Worm (Caenorhabditis elegans) whole organism, L3 larva: ENCODE measurements around the gene ttr-3.

Experiments used
- aly-2 ChIP-seq: fragments of 150-350 bp; optimal IDR thresholded peaks from 2 replicates; lab custom pipeline; 2014; ENCODE audit warnings: missing biosample characterization, missing genetic modification characterization
- ceh-16 ChIP-seq: sonication (generic microtip); optimal IDR thresholded peaks from 2 replicates; lab custom pipeline; 2017; ENCODE audit warnings: missing biosample characterization, missing genetic modification characterization
- ceh-28 ChIP-seq: fragments of 150-350 bp; optimal IDR thresholded peaks from 2 replicates; lab custom pipeline; 2014; ENCODE audit warnings: missing biosample characterization, missing genetic modification reagents, missing genetic modification characterization
- daf-12 ChIP-seq: fragments of 150-350 bp; optimal IDR thresholded peaks from 2 replicates; lab custom pipeline; 2014; ENCODE audit warnings: missing biosample characterization, missing genetic modification reagents, missing genetic modification characterization
- egl-5 ChIP-seq: fragments of 150-350 bp; optimal IDR thresholded peaks from 2 replicates; lab custom pipeline; 2017; ENCODE audit warnings: missing biosample characterization, missing genetic modification reagents, missing genetic modification characterization, inconsistent platforms
- elt-2 ChIP-seq: sonication (generic microtip); optimal IDR thresholded peaks from 2 replicates; lab custom pipeline; 2016; ENCODE audit warnings: missing genetic modification reagents, mild to moderate bottlenecking, missing genetic modification characterization, missing compliant biosample characterization
- eor-1 ChIP-seq, 2 experiments: fragments of 150-350 bp; optimal IDR thresholded peaks; 2 replicates each; lab custom pipeline; 2014 to 2018; ENCODE audit warnings: missing biosample characterization in 2 of 2, missing genetic modification characterization in 2 of 2
- fkh-2 ChIP-seq: fragments of 150-350 bp; optimal IDR thresholded peaks from 2 replicates; lab custom pipeline; 2014; ENCODE audit warnings: missing biosample characterization, missing genetic modification reagents, missing genetic modification characterization
- hmg-11 ChIP-seq: sonication (generic microtip); optimal IDR thresholded peaks from 2 replicates; lab custom pipeline; 2016; ENCODE audit warnings: missing genetic modification characterization, missing compliant biosample characterization
- jun-1 ChIP-seq: fragments of 150-350 bp; optimal IDR thresholded peaks from 2 replicates; lab custom pipeline; 2014; ENCODE audit warnings: missing biosample characterization, missing genetic modification reagents, missing genetic modification characterization
- lin-39 ChIP-seq: fragments of 150-350 bp; optimal IDR thresholded peaks from 2 replicates; lab custom pipeline; 2018; ENCODE audit warnings: missing biosample characterization, missing genetic modification reagents, missing genetic modification characterization
- lsy-12 ChIP-seq: sonication (generic microtip); optimal IDR thresholded peaks from 2 replicates; lab custom pipeline; 2016; ENCODE audit warnings: mild to moderate bottlenecking, missing genetic modification characterization, missing compliant biosample characterization
- mdl-1 ChIP-seq: fragments of 150-350 bp; optimal IDR thresholded peaks from 2 replicates; lab custom pipeline; 2014; ENCODE audit warnings: missing biosample characterization, missing genetic modification characterization
- mml-1 ChIP-seq: fragments of 150-350 bp; sonication (generic microtip); optimal IDR thresholded peaks from 3 replicates; lab custom pipeline; 2014; ENCODE audit warnings: missing biosample characterization, missing genetic modification characterization
- nfya-1 ChIP-seq: sonication (generic microtip); optimal IDR thresholded peaks from 2 replicates; lab custom pipeline; 2017; ENCODE audit warnings: missing genetic modification characterization, mild to moderate bottlenecking, missing compliant biosample characterization, antibody characterized with exemption, moderate library complexity; ENCODE audit not compliant: insufficient read depth
- nhr-11 ChIP-seq: fragments of 150-350 bp; optimal IDR thresholded peaks from 2 replicates; lab custom pipeline; 2014; ENCODE audit warnings: missing biosample characterization, missing genetic modification characterization
- nhr-12 ChIP-seq: fragments of 150-350 bp; optimal IDR thresholded peaks from 2 replicates; lab custom pipeline; 2014; ENCODE audit warnings: missing biosample characterization, missing genetic modification characterization
- nhr-23 ChIP-seq: fragments of 150-350 bp; optimal IDR thresholded peaks from 2 replicates; lab custom pipeline; 2014; ENCODE audit warnings: missing biosample characterization, missing genetic modification reagents, missing genetic modification characterization
- nhr-237 ChIP-seq: fragments of 150-350 bp; optimal IDR thresholded peaks from 2 replicates; lab custom pipeline; 2014; ENCODE audit warnings: missing biosample characterization, missing genetic modification characterization
- nhr-25 ChIP-seq: sonication (generic microtip); optimal IDR thresholded peaks from 2 replicates; lab custom pipeline; 2017; ENCODE audit warnings: missing biosample characterization, missing genetic modification characterization
- nhr-28 ChIP-seq: fragments of 150-350 bp; optimal IDR thresholded peaks from 2 replicates; lab custom pipeline; 2014; ENCODE audit warnings: missing biosample characterization, missing genetic modification characterization
- nhr-76 ChIP-seq: fragments of 150-350 bp; sonication (generic microtip); optimal IDR thresholded peaks from 5 replicates; lab custom pipeline; 2014; ENCODE audit warnings: missing biosample characterization, missing genetic modification characterization
- nhr-77 ChIP-seq: fragments of 150-350 bp; optimal IDR thresholded peaks from 2 replicates; lab custom pipeline; 2014; ENCODE audit warnings: missing biosample characterization, missing genetic modification characterization
- pha-4 ChIP-seq: fragments of 150-350 bp; optimal IDR thresholded peaks from 2 replicates; lab custom pipeline; 2014; ENCODE audit warnings: missing biosample characterization, missing genetic modification reagents, missing genetic modification characterization
- pqm-1 ChIP-seq: fragments of 150-350 bp; optimal IDR thresholded peaks from 2 replicates; lab custom pipeline; 2017; ENCODE audit warnings: missing biosample characterization, missing genetic modification characterization, inconsistent platforms
- skn-1 ChIP-seq: fragments of 150-350 bp; optimal IDR thresholded peaks from 2 replicates; lab custom pipeline; 2014; ENCODE audit warnings: missing biosample characterization, missing genetic modification characterization
- snpc-4 ChIP-seq: fragments of 150-350 bp; optimal IDR thresholded peaks from 2 replicates; lab custom pipeline; 2014; ENCODE audit warnings: missing biosample characterization, missing genetic modification characterization
- unc-39 ChIP-seq: sonication (generic microtip); optimal IDR thresholded peaks from 4 replicates; lab custom pipeline; 2017; ENCODE audit warnings: missing biosample characterization, missing genetic modification characterization
- unc-62 ChIP-seq: fragments of 150-350 bp; sonication (generic microtip); optimal IDR thresholded peaks from 4 replicates; lab custom pipeline; 2014; ENCODE audit warnings: missing biosample characterization, missing genetic modification reagents, missing genetic modification characterization
- zag-1 ChIP-seq: fragments of 150-350 bp; optimal IDR thresholded peaks from 2 replicates; lab custom pipeline; 2014; ENCODE audit warnings: missing biosample characterization, missing genetic modification characterization
- ztf-11 ChIP-seq: fragments of 150-350 bp; optimal IDR thresholded peaks from 2 replicates; lab custom pipeline; 2014; ENCODE audit warnings: missing biosample characterization, missing genetic modification characterization

Gene ttr-3

DNA sequence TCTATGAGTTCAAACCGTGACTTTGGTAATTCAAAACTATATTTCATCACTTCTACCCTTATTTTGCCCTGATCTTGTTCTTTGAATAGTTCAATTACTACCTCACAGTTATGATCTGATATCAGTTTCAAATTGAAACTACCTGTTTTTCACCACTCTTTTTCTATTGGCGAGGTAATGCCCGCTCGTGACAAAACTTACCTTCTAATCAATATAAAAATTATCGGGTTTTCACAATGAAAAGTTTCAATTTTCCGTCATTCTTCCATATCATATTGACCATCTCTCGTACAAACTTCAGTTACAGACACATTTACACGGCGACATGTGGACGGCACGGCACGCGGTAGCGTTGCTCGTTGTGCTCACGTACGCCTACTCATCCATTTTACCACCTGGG is 5.5 kb upstream of the ttr-3 start, which contains the start of gene dec-7:
dec-7 (plus strand) TSS at position 308 of the 400 bp plus-strand sequence.
- TF ChIP-seq nhr-25 (tag; lab: Kevin White, UChicago) (no peak), nhr-77 (tag; lab: Kevin White, UChicago) (no peak), elt-2 (peak; percentile 45), pha-4 (peak; percentile 2)

ce11 chrIII:9930406-9930805 is 3.9 kb upstream of the ttr-3 start:
- TF ChIP-seq pha-4 (peak; percentile 47), jun-1 (tag; lab: Kevin White, UChicago) (peak; percentile 40), elt-2 (peak; percentile 98), nfya-1 (peak; percentile 53), pqm-1 (tag; lab: Kevin White, UChicago) (peak; percentile 92), lin-39 (tag; lab: Kevin White, UChicago) (no peak)

- no peak for TF ChIP-seq ceh-28
- TF ChIP-seq nhr-11, result no peak
- TF ChIP-seq nhr-28, result no peak
- no peak for TF ChIP-seq nhr-237 (tag; lab: Kevin White, UChicago)
These were observed 3.0 kb upstream of the ttr-3 start for ce11 chrIII:9929525-9929924.

DNA sequence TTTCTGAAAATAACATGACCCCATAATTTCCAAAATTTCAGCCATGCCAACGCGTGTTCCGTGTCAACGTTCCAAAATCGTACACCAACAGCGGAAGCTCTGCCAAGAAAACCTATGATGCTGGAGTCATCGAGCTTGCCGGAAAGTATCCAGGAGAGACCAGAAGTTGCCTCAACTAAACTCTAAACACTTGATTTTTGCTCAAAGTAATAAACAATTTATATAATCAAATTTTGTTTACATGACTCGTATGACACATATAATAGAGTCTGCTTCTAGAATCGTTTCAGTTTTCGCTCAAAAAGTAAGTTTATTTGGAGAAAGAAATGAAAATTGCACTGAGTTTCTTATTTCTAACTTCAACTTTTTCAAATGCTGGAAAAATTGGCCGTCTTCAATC is 2.2 kb upstream of the ttr-3 start, which contains the start of gene ttr-1:
ttr-1 (plus strand) TSS at position 301 of the 400 bp plus-strand sequence.
- TF ChIP-seq ceh-16 (tag; lab: Kevin White, UChicago), result no peak
- no peak for TF ChIP-seq lin-39 (tag; lab: Kevin White, UChicago)
- no peak for TF ChIP-seq unc-62
- TF ChIP-seq nhr-23 (tag; lab: Kevin White, UChicago), result no peak
- TF ChIP-seq pha-4, result no peak
- no peak for TF ChIP-seq nhr-237 (tag; lab: Kevin White, UChicago)
- no peak for TF ChIP-seq lsy-12
- no peak for TF ChIP-seq mml-1 (tag; lab: Kevin White, UChicago)
- TF ChIP-seq pqm-1 (tag; lab: Kevin White, UChicago), result no peak
- no peak for TF ChIP-seq aly-2 (tag; lab: Kevin White, UChicago)
- TF ChIP-seq elt-2, result no peak
- no peak for TF ChIP-seq snpc-4

ce11 chrIII:9927378-9927777 is 828 bp upstream of the ttr-3 start, which contains the start of gene ttr-2:
Gene ttr-2, plus strand, starts transcription at chrIII:9927769.
- no peak for TF ChIP-seq aly-2 (tag; lab: Kevin White, UChicago)
- no peak for TF ChIP-seq hmg-11
- no peak for TF ChIP-seq nhr-12
- TF ChIP-seq lsy-12, result no peak
- no peak for TF ChIP-seq skn-1
- TF ChIP-seq nhr-237 (tag; lab: Kevin White, UChicago), result no peak
- TF ChIP-seq zag-1 (tag; lab: Kevin White, UChicago), result no peak
- TF ChIP-seq ztf-11 (tag; lab: Kevin White, UChicago), result no peak
- TF ChIP-seq nhr-23 (tag; lab: Kevin White, UChicago), result peak; percentile 3
- TF ChIP-seq nhr-25 (tag; lab: Kevin White, UChicago), result peak; percentile 24
- no peak for TF ChIP-seq fkh-2 (tag; lab: Kevin White, UChicago)
- TF ChIP-seq ceh-16 (tag; lab: Kevin White, UChicago), result no peak

DNA sequence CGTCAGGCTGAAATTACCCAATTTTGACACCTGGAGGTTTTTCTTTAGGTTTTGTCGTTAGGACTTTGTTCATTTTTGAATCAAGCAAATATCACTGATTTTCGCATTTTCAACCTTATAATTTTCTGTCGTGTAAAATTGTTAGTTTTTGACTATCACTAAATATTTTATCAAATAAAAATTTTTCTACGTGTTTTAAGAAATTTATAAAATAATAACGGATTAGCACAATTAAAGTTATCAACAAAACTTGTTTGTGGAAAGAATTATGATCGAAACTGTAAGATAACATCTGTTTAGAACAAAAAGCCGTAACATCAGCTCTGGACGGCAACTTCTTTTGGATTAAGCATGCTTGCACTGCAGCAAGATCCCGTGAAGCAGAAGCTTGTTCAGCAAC is 3.7 kb downstream of the ttr-3 start, which contains the start of gene cbp-2:
cbp-2 (plus strand) TSS at position 301 of the 400 bp plus-strand sequence.
- TF ChIP-seq nhr-237 (tag; lab: Kevin White, UChicago) (no peak), eor-1 (tag; optimal IDR thresholded peaks at IDR 0.05; lab: Kevin White, UChicago) (no peak), unc-39 (tag; lab: Kevin White, UChicago) (no peak), nhr-76 (tag; lab: Kevin White, UChicago) (no peak), mdl-1 (tag; lab: Kevin White, UChicago) (no peak), nhr-23 (tag; lab: Kevin White, UChicago) (no peak), mml-1 (tag; lab: Kevin White, UChicago) (no peak), lsy-12 (no peak), zag-1 (tag; lab: Kevin White, UChicago) (no peak)

ce11 chrIII:9922310-9922709 is 4.2 kb downstream of the ttr-3 start:
- peak; percentile 71 for TF ChIP-seq elt-2
- TF ChIP-seq mml-1 (tag; lab: Kevin White, UChicago), result no peak
- TF ChIP-seq ceh-28, result peak; percentile 2
- peak; percentile 71 for TF ChIP-seq pqm-1 (tag; lab: Kevin White, UChicago)
- no peak for TF ChIP-seq egl-5 (tag; lab: Kevin White, UChicago)
- no peak for TF ChIP-seq daf-12 (tag; lab: Kevin White, UChicago)
- TF ChIP-seq pha-4, result peak; percentile 43
